Fruit fly (Drosophila melanogaster) whole organism, embryonic: ENCODE data around the gene BORCS6.

Source experiments
- ATbp ChIP-seq: fragments of 200-800 bp; sonication (Bioruptor generic); optimal IDR thresholded peaks from 2 replicates; lab custom pipeline; 2017; ENCODE audit warnings: missing biosample characterization, mild to moderate bottlenecking, missing genetic modification characterization, missing genetic modification reagents
- C15 ChIP-seq: fragments of 200-800 bp; sonication (Bioruptor generic); IDR thresholded peaks from 3 replicates; pipeline ENCODE4 v1.3.6; 2022; ENCODE audit warnings: missing biosample characterization, missing genetic modification characterization
- CG1024 ChIP-seq: fragments of 200-800 bp; sonication (Bioruptor generic); IDR thresholded peaks from 2 replicates; pipeline ENCODE4 v1.3.6; 2022; ENCODE audit warnings: missing biosample characterization, missing genetic modification characterization
- CG10654 ChIP-seq: fragments of 200-800 bp; sonication (Bioruptor generic); optimal IDR thresholded peaks from 2 replicates; lab custom pipeline; 2016; ENCODE audit warnings: missing biosample characterization, missing genetic modification characterization
- CG12219 ChIP-seq: fragments of 200-800 bp; sonication (Bioruptor generic); optimal IDR thresholded peaks from 3 replicates; lab custom pipeline; 2018; ENCODE audit warnings: missing biosample characterization, mild to moderate bottlenecking, missing genetic modification characterization
- CG12299 ChIP-seq: fragments of 200-800 bp; sonication (Bioruptor generic); optimal IDR thresholded peaks from 2 replicates; lab custom pipeline; 2018; ENCODE audit warnings: missing biosample characterization, mild to moderate bottlenecking, missing genetic modification characterization
- CG13287 ChIP-seq: fragments of 200-800 bp; sonication (Bioruptor generic); IDR thresholded peaks from 2 replicates; pipeline ENCODE4 v1.3.6; 2022; ENCODE audit warnings: missing biosample characterization, missing genetic modification characterization; ENCODE audit not compliant: partially characterized antibody
- CG1529 ChIP-seq: fragments of 200-800 bp; sonication (Bioruptor generic); optimal IDR thresholded peaks from 3 replicates; lab custom pipeline; 2018; ENCODE audit warnings: missing biosample characterization, missing genetic modification characterization
- CG15696 ChIP-seq: fragments of 200-800 bp; sonication (Bioruptor generic); optimal IDR thresholded peaks from 2 replicates; lab custom pipeline; 2019; ENCODE audit warnings: missing biosample characterization, mild to moderate bottlenecking, missing genetic modification characterization, moderate library complexity
- CG16863 ChIP-seq: fragments of 200-800 bp; sonication (Bioruptor generic); optimal IDR thresholded peaks from 3 replicates; lab custom pipeline; 2016; ENCODE audit warnings: missing biosample characterization, missing genetic modification characterization
- CG17802 ChIP-seq: fragments of 200-800 bp; sonication (Bioruptor generic); optimal IDR thresholded peaks from 2 replicates; lab custom pipeline; 2018; ENCODE audit warnings: missing biosample characterization, mild to moderate bottlenecking, missing genetic modification characterization, moderate library complexity
- CG1832 ChIP-seq: fragments of 200-800 bp; sonication (Bioruptor generic); optimal IDR thresholded peaks from 2 replicates; lab custom pipeline; 2017; ENCODE audit warnings: missing biosample characterization, mild to moderate bottlenecking, missing genetic modification characterization, inconsistent platforms
- CG2120 ChIP-seq: fragments of 200-800 bp; sonication (Bioruptor generic); optimal IDR thresholded peaks from 3 replicates; lab custom pipeline; 2016; ENCODE audit warnings: missing biosample characterization, missing genetic modification characterization
- CG31388 ChIP-seq: fragments of 200-800 bp; sonication (Bioruptor generic); optimal IDR thresholded peaks from 2 replicates; lab custom pipeline; 2016; ENCODE audit warnings: missing biosample characterization, missing genetic modification characterization
- CG6272 ChIP-seq: fragments of 200-800 bp; sonication (Bioruptor generic); IDR thresholded peaks from 2 replicates; pipeline ENCODE4 v1.3.6; 2022; ENCODE audit warnings: missing biosample characterization, missing genetic modification characterization
- CG8089 ChIP-seq: fragments of 200-800 bp; sonication (Bioruptor generic); optimal IDR thresholded peaks from 3 replicates; lab custom pipeline; 2016; ENCODE audit warnings: missing biosample characterization, missing genetic modification characterization
- CG8290 ChIP-seq, 3 experiments: fragments of 200-800 bp; sonication (Bioruptor generic); optimal IDR thresholded peaks; 2 replicates each; lab custom pipeline; 2016 to 2019; ENCODE audit warnings: missing biosample characterization in 3 of 3, missing genetic modification characterization in 3 of 3, mild to moderate bottlenecking in 2 of 3, moderate library complexity in 1 of 3
- CG8359 ChIP-seq: fragments of 200-800 bp; sonication (Bioruptor generic); optimal IDR thresholded peaks from 2 replicates; lab custom pipeline; 2017; ENCODE audit warnings: missing biosample characterization, mild to moderate bottlenecking, missing genetic modification characterization, borderline replicate concordance
- CG9609 ChIP-seq: fragments of 200-800 bp; sonication (Bioruptor generic); optimal IDR thresholded peaks from 3 replicates; lab custom pipeline; 2016; ENCODE audit warnings: missing biosample characterization, missing genetic modification characterization
- D ChIP-seq, 2 experiments: fragments of 200-800 bp in 1 of 2; fragments of >200 bp in 1 of 2; sonication (Bioruptor generic) in 1 of 2; optimal IDR thresholded peaks; 2 replicates in 1 of 2; 3 replicates in 1 of 2; lab custom pipeline; 2017; ENCODE audit warnings: mild to moderate bottlenecking in 1 of 2, missing biosample characterization in 1 of 2, missing genetic modification characterization in 1 of 2, missing genetic modification reagents in 1 of 2
- Doc2 ChIP-seq: fragments of 200-800 bp; sonication (Bioruptor generic); IDR thresholded peaks from 2 replicates; pipeline ENCODE4 v1.3.6; 2022; ENCODE audit warnings: missing biosample characterization, missing genetic modification characterization
- Dp ChIP-seq: fragments of 200-800 bp; sonication (Bioruptor generic); optimal IDR thresholded peaks from 2 replicates; lab custom pipeline; 2018; ENCODE audit warnings: missing biosample characterization, mild to moderate bottlenecking, missing genetic modification characterization, moderate library complexity
- Drgx ChIP-seq: fragments of 200-800 bp; sonication (Bioruptor generic); IDR thresholded peaks from 2 replicates; pipeline ENCODE4 v1.3.6; 2022; ENCODE audit warnings: missing biosample characterization, missing genetic modification characterization
- Hr51 ChIP-seq, 2 experiments: fragments of 200-800 bp; sonication (Bioruptor generic); optimal IDR thresholded peaks; 2 replicates in 1 of 2; 3 replicates in 1 of 2; lab custom pipeline; 2016 to 2018; ENCODE audit warnings: missing biosample characterization in 2 of 2, missing genetic modification characterization in 2 of 2, mild to moderate bottlenecking in 1 of 2, moderate library complexity in 1 of 2
- Mrtf ChIP-seq: fragments of 200-800 bp; sonication (Bioruptor generic); IDR thresholded peaks from 3 replicates; pipeline ENCODE4 v1.3.6; 2022; ENCODE audit warnings: missing biosample characterization, missing genetic modification characterization
- NFAT ChIP-seq: fragments of 200-800 bp; sonication (Bioruptor generic); IDR thresholded peaks from 2 replicates; pipeline ENCODE4 v1.3.6; 2022; ENCODE audit warnings: missing biosample characterization, missing genetic modification characterization
- NK7.1 ChIP-seq: fragments of 200-800 bp; sonication (Bioruptor generic); optimal IDR thresholded peaks from 3 replicates; lab custom pipeline; 2016; ENCODE audit warnings: missing biosample characterization, missing genetic modification characterization
- Nf-YB ChIP-seq: fragments of 200-800 bp; sonication (Bioruptor generic); optimal IDR thresholded peaks from 3 replicates; lab custom pipeline; 2019; ENCODE audit warnings: missing biosample characterization, mild to moderate bottlenecking, missing genetic modification characterization, moderate library complexity
- Oaz ChIP-seq: fragments of 200-800 bp; sonication (Bioruptor generic); IDR thresholded peaks from 2 replicates; pipeline ENCODE4 v1.3.6; 2022; ENCODE audit warnings: missing biosample characterization, missing genetic modification characterization
- Sox102F ChIP-seq: fragments of 200-800 bp; sonication (Bioruptor generic); optimal IDR thresholded peaks from 2 replicates; lab custom pipeline; 2018; ENCODE audit warnings: missing biosample characterization, mild to moderate bottlenecking, missing genetic modification characterization, moderate library complexity
- Tbp ChIP-seq: fragments of >200 bp; optimal IDR thresholded peaks from 2 replicates; lab custom pipeline; 2018; ENCODE audit warnings: missing biosample characterization, missing genetic modification characterization
- Xbp1 ChIP-seq: fragments of 200-800 bp; sonication (Bioruptor generic); optimal IDR thresholded peaks from 3 replicates; lab custom pipeline; 2016; ENCODE audit warnings: missing biosample characterization, mild to moderate bottlenecking, missing genetic modification characterization
- bigmax ChIP-seq: fragments of 200-800 bp; sonication (Bioruptor generic); optimal IDR thresholded peaks from 2 replicates; lab custom pipeline; 2018; ENCODE audit warnings: missing biosample characterization, mild to moderate bottlenecking, missing genetic modification characterization
- dysf ChIP-seq: fragments of 200-800 bp; sonication (Bioruptor generic); IDR thresholded peaks from 3 replicates; pipeline ENCODE4 v1.3.6; 2022; ENCODE audit warnings: missing biosample characterization, missing genetic modification characterization
- ftz-f1 ChIP-seq: fragments of 200-800 bp; sonication (Bioruptor generic); optimal IDR thresholded peaks from 2 replicates; lab custom pipeline; 2016; ENCODE audit warnings: missing biosample characterization, missing genetic modification characterization
- hbn ChIP-seq: fragments of 200-800 bp; sonication (Bioruptor generic); IDR thresholded peaks from 2 replicates; pipeline ENCODE4 v1.3.6; 2022; ENCODE audit warnings: missing biosample characterization, missing genetic modification characterization; ENCODE audit not compliant: partially characterized antibody
- lmd ChIP-seq: fragments of 200-800 bp; sonication (Bioruptor generic); IDR thresholded peaks from 2 replicates; pipeline ENCODE4 v1.3.6; 2022; ENCODE audit warnings: missing biosample characterization, missing genetic modification characterization
- nmo ChIP-seq: fragments of 200-800 bp; sonication (Bioruptor generic); optimal IDR thresholded peaks from 2 replicates; lab custom pipeline; 2018; ENCODE audit warnings: missing biosample characterization, mild to moderate bottlenecking, missing genetic modification characterization, moderate library complexity
- nom ChIP-seq: fragments of 200-800 bp; sonication (Bioruptor generic); optimal IDR thresholded peaks from 2 replicates; lab custom pipeline; 2017; ENCODE audit warnings: missing biosample characterization, missing genetic modification characterization, mild to moderate bottlenecking, moderate library complexity, missing genetic modification reagents
- pb ChIP-seq: fragments of 200-800 bp; sonication (Bioruptor generic); optimal IDR thresholded peaks from 3 replicates; lab custom pipeline; 2016; ENCODE audit warnings: missing biosample characterization, missing genetic modification characterization
- slou ChIP-seq: fragments of 200-800 bp; sonication (Bioruptor generic); optimal IDR thresholded peaks from 3 replicates; lab custom pipeline; 2016; ENCODE audit warnings: missing biosample characterization, missing genetic modification characterization
- sna ChIP-seq: fragments of 200-800 bp; sonication (Bioruptor generic); IDR thresholded peaks from 2 replicates; pipeline ENCODE4 v1.3.6; 2022; ENCODE audit warnings: missing biosample characterization, missing genetic modification characterization; ENCODE audit not compliant: partially characterized antibody
- sqz ChIP-seq: fragments of 200-800 bp; sonication (Bioruptor generic); optimal IDR thresholded peaks from 3 replicates; lab custom pipeline; 2018; ENCODE audit warnings: missing biosample characterization, mild to moderate bottlenecking, missing genetic modification characterization
- trem ChIP-seq: fragments of 200-800 bp; optimal IDR thresholded peaks from 3 replicates; lab custom pipeline; 2019; ENCODE audit warnings: missing biosample characterization, mild to moderate bottlenecking, missing genetic modification characterization, moderate library complexity
- tup ChIP-seq: fragments of 200-800 bp; sonication (Bioruptor generic); optimal IDR thresholded peaks from 2 replicates; lab custom pipeline; 2016; ENCODE audit warnings: missing biosample characterization, mild to moderate bottlenecking, missing genetic modification characterization, moderate library complexity
- zen2 ChIP-seq: fragments of 200-800 bp; sonication (Bioruptor generic); IDR thresholded peaks from 3 replicates; pipeline ENCODE4 v1.3.6; 2022; ENCODE audit warnings: missing biosample characterization, missing genetic modification characterization; ENCODE audit not compliant: partially characterized antibody
- zfh1 ChIP-seq: fragments of 200-800 bp; sonication (Bioruptor generic); IDR thresholded peaks from 3 replicates; pipeline ENCODE4 v1.3.6; 2022; ENCODE audit warnings: missing biosample characterization, missing genetic modification characterization
- zfh2 ChIP-seq: fragments of 200-800 bp; sonication (Bioruptor generic); optimal IDR thresholded peaks from 2 replicates; lab custom pipeline; 2016; ENCODE audit warnings: missing biosample characterization, missing genetic modification characterization

The BORCS6 gene

DNA sequence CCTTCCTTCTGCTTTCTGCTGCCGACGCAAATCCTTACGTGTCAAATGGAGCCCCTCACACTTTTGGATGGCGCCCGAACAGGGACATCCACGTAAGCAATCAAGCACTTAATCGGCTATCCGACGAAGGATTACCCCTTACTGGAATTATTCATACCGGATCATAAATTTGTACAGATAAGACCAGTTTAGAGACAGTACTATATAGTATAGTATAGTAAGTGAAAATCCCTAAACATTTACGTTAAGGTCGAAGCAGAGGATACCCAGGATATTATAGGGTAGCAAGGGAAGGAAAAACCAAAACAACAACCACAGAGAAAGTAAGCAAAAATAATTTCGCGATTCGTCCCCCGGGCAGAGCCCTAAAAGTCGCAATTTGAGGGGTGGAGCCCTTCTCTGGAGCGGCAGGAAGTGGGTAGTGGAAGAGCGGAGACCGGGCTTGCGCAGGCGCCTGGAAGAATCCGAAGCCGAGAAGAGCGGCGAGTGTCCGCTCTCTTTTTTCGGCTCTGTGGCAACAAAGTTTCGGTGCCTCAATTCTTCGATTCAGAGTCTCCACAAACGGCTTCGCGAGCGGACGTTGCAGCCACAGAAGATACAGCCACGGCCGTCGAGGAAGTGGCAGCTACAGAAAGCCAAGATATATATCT is 5.0 kb downstream of the BORCS6 start (continued):
- 0 out of 3 replicates have a peak, but pooled peaks have one; percentile 4 for TF ChIP-seq Mrtf (GFP tag; lab: Robert Waterston, UW)
- no peak for TF ChIP-seq D (optimal IDR thresholded peaks at IDR 0.05; lab: Kevin White, UChicago)
- no peak for TF ChIP-seq D (GFP tag; optimal IDR thresholded peaks at IDR 0.05; lab: Kevin White, UChicago)
- no peak for TF ChIP-seq Oaz (GFP tag; lab: Robert Waterston, UW)
- peak; percentile 71 for TF ChIP-seq zfh2 (GFP tag; lab: Kevin White, UChicago)
- TF ChIP-seq CG16863, result peak; percentile 28
- TF ChIP-seq hbn, result no peak
- peak; percentile 46 for TF ChIP-seq nmo (GFP tag; lab: Kevin White, UChicago)
- TF ChIP-seq Doc2 (GFP tag; lab: Robert Waterston, UW), result no peak
- peak; percentile 37 for TF ChIP-seq tup (GFP tag; lab: Kevin White, UChicago)
- TF ChIP-seq Sox102F (GFP tag; lab: Kevin White, UChicago), result peak; percentile 36
- TF ChIP-seq CG1832, result no peak
- no peak for TF ChIP-seq bigmax (GFP tag; lab: Kevin White, UChicago)
- no peak for TF ChIP-seq CG12299
- no peak for TF ChIP-seq sna (GFP tag; lab: Robert Waterston, UW)
- no peak for TF ChIP-seq ATbp (GFP tag; lab: Kevin White, UChicago)
- TF ChIP-seq CG2120 (GFP tag; lab: Kevin White, UChicago), result peak; percentile 93
- TF ChIP-seq CG8359, result no peak
- no peak for TF ChIP-seq ftz-f1 (GFP tag; lab: Kevin White, UChicago)
- TF ChIP-seq C15 (GFP tag; lab: Robert Waterston, UW), result 0 out of 3 replicates have a peak, but pooled peaks have one; percentile 51
- TF ChIP-seq CG6272 (GFP tag; lab: Robert Waterston, UW), result 0 out of 2 replicates have a peak, but pooled peaks have one; percentile 12
- TF ChIP-seq CG10654 (GFP tag; lab: Kevin White, UChicago), result no peak
- no peak for TF ChIP-seq Tbp (GFP tag; lab: Kevin White, UChicago)
- no peak for TF ChIP-seq Nf-YB (GFP tag; lab: Kevin White, UChicago)
- TF ChIP-seq CG15696, result peak; percentile 19
- TF ChIP-seq CG9609 (GFP tag; lab: Kevin White, UChicago), result peak; percentile 48
- TF ChIP-seq slou (GFP tag; lab: Kevin White, UChicago), result no peak
- peak; percentile 49 to 71 for TF ChIP-seq Hr51 (GFP tag; optimal IDR thresholded peaks at IDR 0.05; lab: Kevin White, UChicago)
- no peak for TF ChIP-seq zfh1 (GFP tag; lab: Robert Waterston, UW)
- no peak for TF ChIP-seq CG31388 (GFP tag; lab: Kevin White, UChicago)
- TF ChIP-seq CG8089 (GFP tag; lab: Kevin White, UChicago), result no peak
- no peak for TF ChIP-seq Dp (GFP tag; lab: Kevin White, UChicago)
- no peak for TF ChIP-seq zen2 (GFP tag; lab: Robert Waterston, UW)
- peak; percentile 31 for TF ChIP-seq nom (GFP tag; lab: Kevin White, UChicago)
- peak; percentile 77 for TF ChIP-seq lmd (GFP tag; lab: Robert Waterston, UW)
- TF ChIP-seq trem, result no peak
- TF ChIP-seq Xbp1 (GFP tag; lab: Kevin White, UChicago), result peak; percentile 74
- peak; percentile 17 for TF ChIP-seq sqz (GFP tag; lab: Kevin White, UChicago)
- TF ChIP-seq CG8290 (GFP tag; optimal IDR thresholded peaks at IDR 0.05; lab: Kevin White, UChicago), result no peak
- TF ChIP-seq CG8290 (tag; optimal IDR thresholded peaks at IDR 0.05; lab: Kevin White, UChicago), result peak in 1 of 2 experiments; percentile 94
- TF ChIP-seq pb (GFP tag; lab: Kevin White, UChicago), result peak; percentile 42
- TF ChIP-seq CG17802 (tag; lab: Kevin White, UChicago), result no peak
- peak; percentile 61 for TF ChIP-seq NK7.1
- TF ChIP-seq CG1529 (GFP tag; lab: Kevin White, UChicago), result no peak
- TF ChIP-seq Drgx (GFP tag; lab: Robert Waterston, UW), result peak; percentile 72
- TF ChIP-seq dysf (GFP tag; lab: Robert Waterston, UW), result peak; percentile 80
- peak; percentile 53 for TF ChIP-seq CG12219 (GFP tag; lab: Kevin White, UChicago)
- TF ChIP-seq CG1024 (GFP tag; lab: Robert Waterston, UW), result no peak
- TF ChIP-seq CG13287 (GFP tag; lab: Robert Waterston, UW), result no peak
- peak; percentile 46 for TF ChIP-seq NFAT (GFP tag; lab: Robert Waterston, UW)
